Fruit fly (Drosophila melanogaster): ENCODE results near the gene SdhC.

dm6 chr3R:11165974-11166373 lies 43.7 kb downstream of the SdhC start, which contains the start of gene Ugt35E1:
- TF ChIP-seq CG15710 (tag; optimal IDR thresholded peaks at IDR 0.05) (no peak), Pif1A (GFP tag; optimal IDR thresholded peaks at IDR 0.05) (no peak), Snoo (tag; optimal IDR thresholded peaks at IDR 0.05) (no peak), EcR (GFP tag; optimal IDR thresholded peaks at IDR 0.05) (no peak), CG9948 (tag; optimal IDR thresholded peaks at IDR 0.05) (no peak), CG34367 (tag; optimal IDR thresholded peaks at IDR 0.05) (no peak)
